Worm (Caenorhabditis elegans) whole organism, L4/young adult: Measurements from ENCODE around the gene col-144.

Experiments used
- W03F9.2 ChIP-seq: fragments of 150-350 bp; optimal IDR thresholded peaks from 2 replicates; lab custom pipeline; 2014; ENCODE audit warnings: missing biosample characterization, missing genetic modification characterization
- dao-5 ChIP-seq: sonication (generic microtip); optimal IDR thresholded peaks from 2 replicates; lab custom pipeline; 2016; ENCODE audit warnings: missing genotype, missing genetic modification characterization, moderate library complexity, missing compliant biosample characterization
- him-1 ChIP-seq: sonication (generic microtip); optimal IDR thresholded peaks from 2 replicates; lab custom pipeline; 2016; ENCODE audit warnings: missing genotype, missing genetic modification reagents, missing genetic modification characterization, missing compliant biosample characterization

DNA sequence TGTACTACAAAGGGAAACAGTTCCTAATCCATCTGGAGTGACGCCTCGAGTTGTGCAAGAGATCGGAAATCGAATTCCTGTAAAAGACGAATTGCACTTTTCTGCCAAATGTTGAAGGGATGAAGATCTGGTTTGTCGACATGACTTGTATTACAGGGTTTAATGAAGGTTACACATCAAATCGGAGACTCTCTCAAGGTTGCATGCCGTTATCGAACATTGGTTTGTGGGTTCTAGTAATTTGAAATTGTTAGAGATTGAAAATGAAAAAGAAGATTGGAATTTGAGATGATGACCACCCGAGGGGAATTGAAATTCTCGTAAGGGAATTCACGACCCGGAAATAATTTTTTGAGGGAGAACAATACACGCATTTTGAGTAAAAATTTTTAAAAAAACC lies 5.9 kb upstream of the col-144 start:
- TF ChIP-seq W03F9.2 (tag; lab: Kevin White, UChicago), result no peak
- TF ChIP-seq dao-5 (tag; lab: Kevin White, UChicago), result no peak
- no peak for TF ChIP-seq him-1
